Fruit fly (Drosophila melanogaster) whole organism, adult: Measurements from ENCODE around the gene Grip128.

Experiments used
- bab1 ChIP-seq: fragments of 200-800 bp; sonication (Bioruptor generic); optimal IDR thresholded peaks from 3 replicates; lab custom pipeline; 2019; ENCODE audit warnings: missing biosample characterization, mild to moderate bottlenecking, missing genetic modification characterization, moderate library complexity
- ovo ChIP-seq: fragments of 200-800 bp; sonication (Bioruptor generic); optimal IDR thresholded peaks from 2 replicates; lab custom pipeline; 2016; ENCODE audit warnings: missing biosample characterization, missing genetic modification characterization
- toe ChIP-seq: fragments of 200-800 bp; sonication (Bioruptor generic); optimal IDR thresholded peaks from 2 replicates; lab custom pipeline; 2016; ENCODE audit warnings: missing biosample characterization, missing genetic modification characterization

DNA sequence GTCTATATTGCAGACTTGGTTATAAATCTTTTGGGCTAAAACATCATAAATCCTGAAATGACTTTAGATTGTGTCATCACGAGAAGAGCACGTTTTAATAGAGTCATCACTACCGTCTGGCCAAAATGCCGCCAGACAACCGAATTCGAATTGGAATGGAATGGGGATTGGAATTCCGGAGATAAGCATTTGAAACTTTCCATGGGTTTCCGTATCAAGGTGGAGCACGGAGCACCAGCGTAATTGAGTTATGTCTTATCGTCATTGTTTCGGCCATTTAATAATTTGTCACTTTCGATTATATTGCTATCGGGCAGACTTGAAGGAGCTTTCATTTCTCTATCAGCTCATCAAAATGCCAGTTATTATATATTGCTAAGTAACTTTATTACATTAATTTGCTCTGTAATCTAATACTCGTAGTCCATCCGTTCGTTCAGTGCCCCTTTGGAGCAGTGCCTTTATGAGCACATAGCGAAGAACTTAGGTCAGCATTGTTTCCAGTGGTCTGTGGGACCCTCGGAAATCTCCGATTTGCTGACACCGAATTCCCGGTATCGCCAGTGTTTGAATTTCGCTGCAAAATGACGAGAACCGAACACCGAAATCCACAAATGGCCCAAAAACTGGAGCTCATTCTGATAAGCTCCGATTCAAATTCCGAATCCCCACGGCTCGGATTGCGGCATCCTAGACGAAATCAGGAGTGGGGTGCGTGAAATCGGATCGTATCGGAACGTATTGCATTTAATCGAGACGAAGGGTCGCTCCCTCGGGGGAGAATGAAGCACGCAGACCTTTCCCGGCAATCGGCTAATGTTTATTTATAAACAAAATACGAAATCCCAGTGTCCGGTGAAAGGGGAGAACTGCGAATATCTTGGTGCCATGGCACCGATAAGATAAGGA lies 28.3 kb upstream of the Grip128 start:
- TF ChIP-seq ovo (GFP tag; lab: Kevin White, UChicago) (no peak), toe (GFP tag; lab: Kevin White, UChicago) (no peak), bab1 (GFP tag; lab: Kevin White, UChicago) (no peak)
